Fruit fly (Drosophila melanogaster): Measurements from ENCODE around the gene CG33647.

The CG33647 gene

DNA sequence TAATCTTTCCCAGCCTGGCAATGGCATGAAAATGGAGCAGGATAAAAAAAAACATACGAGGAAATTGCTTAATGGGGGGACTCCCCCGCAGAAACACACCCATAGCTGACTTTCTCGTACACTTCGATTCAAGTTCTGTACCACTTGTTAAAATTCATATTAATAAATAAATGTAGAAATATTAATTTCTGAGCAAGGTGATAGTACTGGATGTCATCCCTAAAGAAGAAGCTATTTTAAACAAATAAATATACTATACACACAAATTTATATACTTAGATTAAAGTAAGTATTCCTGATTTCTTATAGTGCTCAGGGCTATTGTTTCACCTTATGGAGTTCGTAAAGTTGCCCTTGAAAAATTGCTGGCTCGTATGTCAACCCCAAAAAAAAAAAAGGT is 30.4 kb upstream of the CG33647 start:
- no peak for TF ChIP-seq CTCF (optimal IDR thresholded peaks at IDR 0.05)
- no peak for TF ChIP-seq CG8478 (optimal IDR thresholded peaks at IDR 0.05)

DNA sequence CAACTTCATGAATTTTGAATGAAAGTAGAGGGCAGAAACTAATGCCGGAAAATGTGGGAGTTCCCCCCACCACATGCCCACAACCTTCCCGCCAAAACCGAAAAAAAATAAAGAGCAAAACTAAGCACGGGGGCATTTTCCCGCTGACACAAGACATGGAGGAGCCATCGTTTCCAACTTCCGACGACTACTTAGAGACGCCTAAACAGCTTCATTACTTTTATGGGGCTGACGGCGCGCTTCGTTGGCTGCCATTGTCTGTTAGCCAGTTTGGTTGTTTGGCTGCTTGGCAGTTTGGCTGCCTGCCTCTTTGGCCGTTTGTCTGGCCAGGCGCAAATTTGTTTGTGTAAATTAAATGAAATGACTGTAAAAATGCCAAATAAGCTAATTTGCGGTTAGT is 21.9 kb upstream of the CG33647 start:
- TF ChIP-seq CTCF (optimal IDR thresholded peaks at IDR 0.05) (no peak), CG8478 (optimal IDR thresholded peaks at IDR 0.05) (no peak)

DNA sequence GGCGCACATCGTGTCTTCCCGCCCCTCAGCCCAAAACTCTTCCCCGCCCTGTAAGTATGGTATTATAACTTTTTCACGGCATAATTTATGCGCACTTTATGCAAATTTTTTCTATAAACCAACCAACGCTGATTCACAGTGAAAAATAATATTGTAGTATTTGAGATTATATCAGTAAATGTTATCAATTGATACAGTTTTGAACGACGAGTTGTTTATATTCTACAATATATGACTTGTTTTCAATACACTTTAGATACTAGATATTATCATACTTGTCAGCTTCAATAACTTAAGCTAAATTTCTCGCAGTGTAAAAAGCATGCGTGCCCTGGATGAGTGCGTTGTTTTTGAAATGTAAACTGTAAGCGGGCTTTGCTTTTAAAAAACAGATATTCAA is 19.8 kb upstream of the CG33647 start:
- TF ChIP-seq CG8478 (optimal IDR thresholded peaks at IDR 0.05) (no peak), CTCF (optimal IDR thresholded peaks at IDR 0.05) (no peak)

DNA sequence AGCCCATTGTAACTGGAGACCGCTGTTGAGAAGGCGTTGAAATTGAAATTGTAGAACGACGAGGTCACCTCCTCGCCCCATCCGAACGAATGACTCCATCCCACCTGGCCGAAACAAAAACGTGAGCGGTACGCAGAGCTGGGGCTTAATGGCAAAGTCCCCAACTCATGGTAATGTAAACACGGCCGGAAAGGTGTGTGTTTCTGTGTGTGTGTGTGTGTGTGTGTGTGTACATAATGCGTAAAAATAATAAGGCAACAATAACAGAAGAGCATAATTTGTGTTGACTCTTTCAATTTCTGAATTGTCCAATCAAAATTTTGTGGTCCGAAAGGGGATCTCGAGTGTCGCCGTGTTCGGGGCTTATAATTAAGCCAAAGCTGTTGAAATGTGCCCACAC is 14.7 kb upstream of the CG33647 start:
- TF ChIP-seq CTCF (optimal IDR thresholded peaks at IDR 0.05), result no peak
- no peak for TF ChIP-seq CG8478 (optimal IDR thresholded peaks at IDR 0.05)

DNA sequence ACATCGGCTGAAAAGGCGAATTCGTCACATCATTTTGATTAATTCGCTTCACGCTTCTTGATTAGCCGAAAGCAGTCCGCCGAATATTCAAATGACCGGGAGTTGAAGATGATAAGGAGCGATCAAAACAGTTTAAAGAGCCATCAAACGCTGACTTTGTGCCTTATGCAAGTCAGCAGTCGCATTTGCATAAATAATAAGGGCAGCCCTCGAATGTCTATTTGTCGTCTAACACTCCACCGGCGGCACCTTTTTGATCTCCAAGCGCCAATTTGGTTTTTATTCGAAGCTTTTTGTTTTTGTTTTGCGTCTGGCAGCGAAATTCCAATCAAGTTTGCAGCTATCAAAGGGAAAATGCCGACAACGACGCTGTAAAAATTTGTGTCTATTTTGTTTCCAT is 10.5 kb upstream of the CG33647 start:
- TF ChIP-seq CG8478 (optimal IDR thresholded peaks at IDR 0.05), result no peak
- no peak for TF ChIP-seq CTCF (optimal IDR thresholded peaks at IDR 0.05)

DNA sequence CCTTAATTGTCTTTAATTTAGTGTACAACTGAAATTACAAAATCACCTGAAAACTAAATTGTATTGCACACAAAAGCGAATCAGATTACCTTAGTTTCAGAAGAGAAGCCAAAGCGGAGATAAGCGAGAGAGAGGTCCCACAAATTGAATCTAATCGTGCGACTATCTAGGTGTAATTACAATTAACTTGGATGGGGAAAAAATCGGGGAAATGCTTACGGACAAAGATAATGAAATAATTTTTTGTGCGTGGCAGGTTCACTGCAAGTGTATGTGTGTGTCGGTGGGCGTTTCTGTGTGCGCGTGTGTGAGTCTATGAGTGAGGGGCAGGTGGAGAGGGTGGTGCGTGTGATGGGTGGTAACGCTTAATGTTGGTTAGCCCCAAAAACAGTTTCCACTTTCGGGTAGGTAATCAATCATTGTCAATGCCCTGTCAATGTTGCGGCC is 7.8 kb upstream of the CG33647 start:
- TF ChIP-seq CG8478 (optimal IDR thresholded peaks at IDR 0.05) (no peak), CTCF (optimal IDR thresholded peaks at IDR 0.05) (no peak)

DNA sequence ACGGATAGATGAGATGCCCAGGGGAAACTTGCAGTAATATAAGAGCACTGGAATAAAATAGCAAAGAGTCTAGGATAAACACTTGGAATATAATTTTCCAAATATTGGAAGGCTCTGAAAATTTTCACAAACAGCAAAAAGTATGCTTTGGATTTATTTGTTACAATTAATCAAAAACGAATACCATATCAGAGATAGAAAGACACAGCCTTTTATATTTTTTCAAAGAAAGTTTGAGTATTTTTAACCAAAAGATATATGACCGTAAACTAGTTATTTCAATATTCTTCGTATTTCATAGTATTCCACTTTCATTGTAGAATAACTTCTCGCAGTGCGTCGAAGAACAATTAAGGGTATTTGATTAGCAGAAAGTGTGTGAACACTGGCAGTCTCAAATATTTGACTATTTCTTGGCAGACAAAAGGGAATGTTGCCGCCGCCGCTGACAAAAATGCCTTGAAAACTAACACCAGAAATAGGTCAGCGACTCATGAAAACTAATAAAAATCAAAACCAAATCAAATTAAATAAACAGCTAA is 7.2 kb upstream of the CG33647 start:
- TF ChIP-seq CTCF (optimal IDR thresholded peaks at IDR 0.05) (no peak), CG8478 (optimal IDR thresholded peaks at IDR 0.05) (no peak)

DNA sequence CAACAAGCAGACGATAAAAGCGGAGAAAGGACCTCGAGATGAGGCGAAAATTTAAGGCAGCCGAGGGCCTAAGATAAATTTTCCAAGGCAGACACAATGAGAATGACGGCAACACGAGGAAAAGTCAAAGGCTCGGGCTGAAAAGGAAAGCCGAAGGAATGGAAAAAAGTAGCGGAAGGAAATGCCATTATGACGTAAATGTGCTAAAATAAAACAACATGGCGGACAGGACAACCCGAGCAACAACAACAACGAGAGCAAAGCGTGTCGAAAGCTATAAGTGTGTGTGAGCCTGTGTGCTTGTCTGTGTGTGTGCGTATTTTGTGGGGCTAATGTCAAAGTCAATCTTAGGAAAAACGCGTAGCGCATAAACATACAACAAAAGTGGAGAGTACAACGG is 6.7 kb upstream of the CG33647 start:
- TF ChIP-seq CG8478 (optimal IDR thresholded peaks at IDR 0.05), result no peak
- no peak for TF ChIP-seq CTCF (optimal IDR thresholded peaks at IDR 0.05)

DNA sequence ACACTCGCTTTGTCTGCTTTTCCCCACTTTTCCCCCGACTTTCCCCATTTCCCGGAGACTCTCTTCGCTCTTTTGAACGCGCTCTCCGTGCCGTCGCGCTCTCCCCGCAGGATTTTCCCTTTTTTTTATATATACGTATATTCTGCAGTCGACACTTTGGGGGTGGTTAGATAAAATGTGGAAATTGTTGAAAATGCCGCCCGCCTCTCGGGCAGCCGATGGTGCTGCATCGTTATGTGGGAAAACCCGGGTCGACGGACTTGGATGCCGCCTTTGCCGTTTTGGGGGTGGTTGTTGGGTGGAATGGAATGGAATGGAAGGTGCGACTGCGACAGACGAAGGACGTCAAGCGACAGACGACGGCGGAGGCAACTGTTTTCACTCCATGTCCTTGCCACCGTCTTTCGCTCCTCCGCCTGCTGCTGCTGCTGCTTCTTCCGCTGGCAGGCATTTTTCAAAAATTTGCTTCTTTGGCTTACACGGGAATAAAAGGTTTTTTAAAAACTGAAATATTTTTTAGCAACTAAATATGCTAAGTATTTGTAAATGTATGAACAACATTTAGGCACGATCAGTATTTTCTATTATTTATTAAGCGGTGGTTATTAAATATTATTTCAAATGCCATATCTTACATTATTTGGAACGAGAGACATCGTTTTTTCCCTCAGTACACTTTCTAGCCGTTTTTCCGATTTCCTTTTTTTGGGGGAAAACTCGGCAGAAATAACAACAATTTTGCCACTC is 5.2 kb upstream of the CG33647 start:
- no peak for TF ChIP-seq CTCF (optimal IDR thresholded peaks at IDR 0.05)
- no peak for TF ChIP-seq CG8478 (optimal IDR thresholded peaks at IDR 0.05)

DNA sequence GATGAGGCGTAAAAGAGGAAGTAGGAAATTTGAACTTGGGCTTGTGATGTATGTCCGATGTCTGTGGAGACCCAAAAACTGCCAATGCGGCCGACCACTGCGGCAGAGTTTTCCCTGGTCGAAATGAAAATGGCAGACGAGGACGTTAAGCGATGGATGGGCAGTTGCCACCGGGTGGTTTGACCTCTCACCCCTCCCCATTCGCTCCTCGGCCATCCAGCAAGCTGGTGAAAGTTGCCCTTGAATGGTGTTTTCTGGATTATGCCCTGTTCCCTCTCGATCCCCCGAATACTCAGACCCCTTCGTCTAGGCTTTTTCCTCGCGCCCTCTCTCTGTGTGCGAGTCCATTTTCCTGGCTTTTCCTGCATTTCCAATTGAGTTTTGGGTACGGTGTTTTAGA is 4.6 kb upstream of the CG33647 start:
- no peak for TF ChIP-seq CTCF (optimal IDR thresholded peaks at IDR 0.05)
- no peak for TF ChIP-seq CG8478 (optimal IDR thresholded peaks at IDR 0.05)

DNA sequence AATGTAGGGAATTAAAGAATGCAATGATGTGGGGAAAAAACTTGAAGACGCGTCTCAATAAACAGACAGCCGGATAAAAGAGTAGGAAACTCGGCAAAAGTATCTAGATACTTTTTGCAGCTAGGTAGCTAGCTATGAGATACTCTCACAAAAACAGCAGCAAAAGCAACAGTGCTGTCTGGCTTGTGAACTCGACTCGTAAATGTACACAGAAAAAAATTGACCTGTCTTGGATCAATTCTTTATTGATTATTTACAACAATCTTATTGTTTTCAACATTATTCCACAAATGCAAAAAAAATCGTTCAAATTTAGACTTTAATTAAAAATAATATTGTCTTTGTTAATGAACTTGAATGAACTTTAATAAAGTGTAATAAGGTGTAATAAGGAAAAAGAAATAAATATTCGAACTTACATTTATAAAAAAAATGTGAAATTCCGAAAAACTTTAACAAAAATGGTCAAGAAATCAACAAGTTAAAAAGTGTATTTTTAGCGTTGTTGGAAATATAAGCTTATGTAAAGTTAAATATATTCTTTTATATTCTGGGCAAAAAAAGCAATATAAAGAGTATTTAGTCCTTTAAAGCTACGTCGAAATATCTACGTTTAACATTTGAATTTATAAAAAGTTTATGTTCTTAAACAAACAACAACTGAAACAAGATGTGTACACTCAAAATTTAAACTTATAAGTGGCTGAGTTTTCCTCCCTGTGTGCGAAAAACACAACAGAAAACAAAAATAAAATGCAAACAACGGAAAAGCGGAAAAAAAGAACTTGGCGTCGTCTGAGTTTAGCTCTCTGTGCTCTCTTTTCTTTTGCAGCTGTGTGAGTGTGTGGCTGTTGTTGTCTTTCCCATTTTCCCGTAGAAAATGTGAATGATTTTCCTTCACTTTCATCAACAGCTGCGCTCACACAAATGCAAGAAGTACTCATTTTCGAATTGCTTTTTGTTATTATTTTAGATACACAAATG is 2.1 kb upstream of the CG33647 start:
- TF ChIP-seq CTCF (optimal IDR thresholded peaks at IDR 0.05) (no peak), CG8478 (optimal IDR thresholded peaks at IDR 0.05) (no peak)

DNA sequence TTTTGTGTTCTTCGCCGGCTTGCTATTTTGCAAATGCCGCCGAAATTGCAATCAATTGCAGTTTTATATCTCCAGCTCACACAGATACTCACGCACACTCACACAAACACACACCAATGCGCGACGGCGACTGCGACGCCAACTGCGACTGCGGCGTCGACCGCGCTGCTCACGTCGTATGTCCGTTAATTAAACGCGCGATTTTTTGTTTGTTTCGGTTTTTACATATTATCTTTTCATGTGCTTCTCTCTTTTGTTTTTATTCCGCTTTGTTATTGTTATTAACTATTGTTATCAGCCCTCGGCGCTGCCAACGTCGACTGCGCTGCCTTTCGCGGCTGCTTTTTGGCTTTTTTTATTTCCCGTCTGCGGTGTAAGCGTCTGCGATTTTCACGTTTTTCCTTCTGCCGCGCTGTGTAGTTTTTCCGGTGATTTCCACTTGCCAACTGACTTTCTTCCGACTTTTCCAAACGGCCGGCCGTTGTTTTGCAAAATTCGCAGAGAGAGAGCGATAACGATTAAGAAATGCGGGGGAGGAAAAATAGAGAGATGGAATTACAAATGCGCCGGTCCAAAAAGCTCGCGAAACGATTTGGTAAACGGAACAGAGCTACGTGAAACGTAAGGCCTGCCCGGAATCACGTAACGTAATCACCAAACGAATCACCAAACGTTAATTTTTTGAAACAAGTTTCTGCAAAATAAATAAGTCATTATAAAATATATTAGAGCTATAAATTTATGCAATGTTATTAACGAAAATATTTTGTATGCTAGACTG is 1.0 kb upstream of the CG33647 start, which contains the start of gene fz2:
TSS of gene fz2 (minus strand) at position 452 of the 781 bp plus-strand sequence.
- no peak for TF ChIP-seq CG8478 (optimal IDR thresholded peaks at IDR 0.05)

DNA sequence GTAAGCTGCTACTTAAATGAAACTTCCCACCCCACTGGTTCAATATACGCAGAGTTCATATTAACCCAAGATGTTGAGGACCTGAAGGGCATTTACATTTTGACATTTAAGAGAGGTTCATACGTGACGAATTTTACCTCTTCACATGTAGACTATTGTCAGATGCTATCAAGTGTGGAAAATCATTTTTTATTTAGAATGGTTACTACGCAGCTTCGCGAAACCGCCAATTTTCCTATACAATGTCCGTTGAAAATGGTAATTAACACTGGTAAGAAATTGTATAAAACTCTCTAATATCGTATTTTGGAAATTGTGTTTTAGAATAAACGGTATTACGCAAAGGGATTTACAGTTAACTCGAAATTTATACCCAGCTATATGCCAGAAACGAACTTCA is 394 bp downstream of the CG33647 start:
- TF ChIP-seq CTCF (optimal IDR thresholded peaks at IDR 0.05), result no peak
- TF ChIP-seq CG8478 (optimal IDR thresholded peaks at IDR 0.05), result no peak

DNA sequence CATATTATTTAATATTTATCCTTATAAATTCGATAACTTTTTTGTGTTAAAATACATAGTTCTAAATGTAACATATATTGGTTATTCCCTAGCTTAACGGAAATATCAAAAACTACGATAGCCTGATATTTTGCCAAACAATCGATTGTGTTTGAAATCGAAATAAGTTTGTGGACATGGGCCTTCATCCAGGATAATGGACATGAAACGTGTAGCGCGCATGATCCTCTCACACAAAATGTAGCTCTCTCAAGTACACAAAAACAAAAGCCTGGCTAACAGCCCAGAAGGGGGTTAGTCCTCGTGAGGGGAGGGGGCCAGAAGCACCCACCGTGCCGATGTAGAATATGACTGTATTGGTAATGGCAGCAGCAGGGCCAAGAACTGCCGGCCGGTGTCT is 1.6 kb downstream of the CG33647 start:
- no peak for TF ChIP-seq CG8478 (optimal IDR thresholded peaks at IDR 0.05)
- no peak for TF ChIP-seq CTCF (optimal IDR thresholded peaks at IDR 0.05)

DNA sequence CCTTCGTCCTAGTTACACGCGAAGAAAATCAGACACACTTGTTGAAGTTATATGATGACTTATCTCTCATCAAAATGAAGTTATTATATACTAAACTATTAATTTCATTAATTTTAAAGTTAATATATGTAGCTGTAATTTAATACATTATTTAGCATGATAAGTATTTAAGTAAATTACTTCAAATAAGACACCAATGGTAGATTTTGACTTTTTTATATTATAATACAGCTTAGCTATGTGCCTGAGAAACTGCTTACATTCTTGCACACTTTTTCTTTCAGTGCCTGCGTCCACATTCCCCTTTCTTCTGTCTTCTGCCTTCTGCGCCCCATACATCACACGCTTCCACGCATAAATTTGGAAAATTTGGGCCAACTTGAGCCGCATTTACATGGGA is 15.5 kb downstream of the CG33647 start:
- TF ChIP-seq CG8478 (optimal IDR thresholded peaks at IDR 0.05), result no peak
- TF ChIP-seq CTCF (optimal IDR thresholded peaks at IDR 0.05), result no peak
